Fruit fly (Drosophila melanogaster): Measurements from ENCODE around the gene CG5391.
A peak's percentile ranks its signal among the peaks of the same experiment; 100 is the strongest.

Gene CG5391

dm6 chr3R:22379942-22380341 lies 46.0 kb upstream of the CG5391 start, which contains the start of gene CG34149 (continued):
- no peak for TF ChIP-seq NK7.1 (GFP tag; optimal IDR thresholded peaks at IDR 0.05)
- no peak for TF ChIP-seq chif (GFP tag; optimal IDR thresholded peaks at IDR 0.05)
- TF ChIP-seq CG2199 (GFP tag; IDR thresholded peaks at IDR 0.05) = no peak
- TF ChIP-seq maf-S (GFP tag; optimal IDR thresholded peaks at IDR 0.05) = no peak
- no peak for TF ChIP-seq dm (GFP tag; optimal IDR thresholded peaks at IDR 0.05)
- peak; percentile 41; the same call in 2 of the 3 replicates for TF ChIP-seq zen2 (GFP tag; IDR thresholded peaks at IDR 0.05; ENCODE audit: partially characterized antibody)
- peak; percentile 79 for TF ChIP-seq Dp (GFP tag; optimal IDR thresholded peaks at IDR 0.05)
- no peak for TF ChIP-seq CG14860 (GFP tag; IDR thresholded peaks at IDR 0.05; ENCODE audit: partially characterized antibody)
- TF ChIP-seq CG5953 (GFP tag; IDR thresholded peaks at IDR 0.05) = no peak
- TF ChIP-seq Dfd (GFP tag; optimal IDR thresholded peaks at IDR 0.05) = no peak
- TF ChIP-seq NC2β (GFP tag; optimal IDR thresholded peaks at IDR 0.05) = no peak
- peak; percentile 31 for TF ChIP-seq BEAF-32 (GFP tag; optimal IDR thresholded peaks at IDR 0.05)
- TF ChIP-seq CG10959 (GFP tag; IDR thresholded peaks at IDR 0.05) = no peak
- TF ChIP-seq Deaf1 (tag; optimal IDR thresholded peaks at IDR 0.05) = no peak
- TF ChIP-seq lmd (GFP tag; IDR thresholded peaks at IDR 0.05) = no peak
- TF ChIP-seq CG42726 (GFP tag; IDR thresholded peaks at IDR 0.05; ENCODE audit: partially characterized antibody) = no peak
- TF ChIP-seq Mad (GFP tag; optimal IDR thresholded peaks at IDR 0.05) = no peak
- no peak for TF ChIP-seq CG13894 (tag; optimal IDR thresholded peaks at IDR 0.05)
- TF ChIP-seq Camta (GFP tag; optimal IDR thresholded peaks at IDR 0.05) = no peak
- no peak for TF ChIP-seq hbn (GFP tag; IDR thresholded peaks at IDR 0.05; ENCODE audit: partially characterized antibody)
- peak; percentile 84 for TF ChIP-seq E2f2 (GFP tag; IDR thresholded peaks at IDR 0.05)
- no peak for TF ChIP-seq ranshi (GFP tag; IDR thresholded peaks at IDR 0.05)
- TF ChIP-seq CG2120 (GFP tag; optimal IDR thresholded peaks at IDR 0.05) = no peak
- TF ChIP-seq Nf-YC (tag; optimal IDR thresholded peaks at IDR 0.05) = no peak
- TF ChIP-seq CrebB (tag; optimal IDR thresholded peaks at IDR 0.05) = no peak
- no peak for TF ChIP-seq Taf1 (GFP tag; IDR thresholded peaks at IDR 0.05)
- TF ChIP-seq CG10431 (GFP tag; optimal IDR thresholded peaks at IDR 0.05) = no peak
- no peak for TF ChIP-seq sc (optimal IDR thresholded peaks at IDR 0.05)
- TF ChIP-seq sc (GFP tag; optimal IDR thresholded peaks at IDR 0.05) = no peak
- no peak for TF ChIP-seq CHES-1-like (GFP tag; optimal IDR thresholded peaks at IDR 0.05)
- TF ChIP-seq YL-1 (GFP tag; optimal IDR thresholded peaks at IDR 0.05) = no peak
- no peak for TF ChIP-seq CG6683 (GFP tag; optimal IDR thresholded peaks at IDR 0.05)
- TF ChIP-seq nau (GFP tag; optimal IDR thresholded peaks at IDR 0.05) = no peak
- no peak for TF ChIP-seq fd96Cb (tag; optimal IDR thresholded peaks at IDR 0.05)
- no peak for TF ChIP-seq gsb (GFP tag; IDR thresholded peaks at IDR 0.05)
- TF ChIP-seq sim (GFP tag; IDR thresholded peaks at IDR 0.05) = no peak
- TF ChIP-seq CG9437 (GFP tag; optimal IDR thresholded peaks at IDR 0.05) = no peak
- TF ChIP-seq slp2 (GFP tag; optimal IDR thresholded peaks at IDR 0.05) = no peak
- TF ChIP-seq CG30020 (tag; optimal IDR thresholded peaks at IDR 0.05) = no peak
- no peak for TF ChIP-seq CG4820 (GFP tag; optimal IDR thresholded peaks at IDR 0.05)
- TF ChIP-seq CG6689 (GFP tag; IDR thresholded peaks at IDR 0.05) = no peak
- no peak for TF ChIP-seq HLHmδ (GFP tag; optimal IDR thresholded peaks at IDR 0.05)
- no peak for TF ChIP-seq Optix (GFP tag; IDR thresholded peaks at IDR 0.05)
- peak; percentile 53 for TF ChIP-seq MBD-R2 (GFP tag; IDR thresholded peaks at IDR 0.05)
- peak; percentile 74 for TF ChIP-seq HLH4C (GFP tag; IDR thresholded peaks at IDR 0.05; ENCODE audit: partially characterized antibody)
- TF ChIP-seq CG12236 (GFP tag; optimal IDR thresholded peaks at IDR 0.05) = no peak
- TF ChIP-seq schlank (tag; optimal IDR thresholded peaks at IDR 0.05) = no peak
- TF ChIP-seq CG13287 (GFP tag; IDR thresholded peaks at IDR 0.05; ENCODE audit: partially characterized antibody) = peak; percentile 73
- no peak for TF ChIP-seq CG15011 (GFP tag; optimal IDR thresholded peaks at IDR 0.05)
- no peak for TF ChIP-seq wor (GFP tag; IDR thresholded peaks at IDR 0.05)
- no peak for TF ChIP-seq nerfin-1 (tag; optimal IDR thresholded peaks at IDR 0.05)
- TF ChIP-seq CG12391 (tag; optimal IDR thresholded peaks at IDR 0.05) = no peak

Measured in whole organism, embryonic.